Fruit fly (Drosophila melanogaster) S2 (cell line): ENCODE measurements around the gene CG33203.

Experiments used
- CG8478 ChIP-seq: fragments of >200 bp; optimal IDR thresholded peaks from 2 replicates; lab custom pipeline; 2018
- CTCF ChIP-seq, 2 experiments: fragments of >200 bp; optimal IDR thresholded peaks; 2 replicates each; lab custom pipeline; 2018

- TF ChIP-seq CG8478 (lab: Kevin White, UChicago) (no peak), CTCF (optimal IDR thresholded peaks at IDR 0.05; lab: Kevin White, UChicago) (no peak)
These were observed 36.0 kb downstream of the CG33203 start for dm6 chr3R:28851530-28851929.
